Fruit fly (Drosophila melanogaster) whole organism, embryonic: ENCODE results near the gene spd-2.
A peak's percentile ranks its signal among the peaks of the same experiment; 100 is the strongest.

ENCODE experiments used
- Abd-B ChIP-seq: fragments of 200-800 bp; sonication (Bioruptor generic); optimal IDR thresholded peaks from 2 replicates; lab custom pipeline; 2018; ENCODE audit warnings: missing biosample characterization, mild to moderate bottlenecking, missing genetic modification characterization, moderate library complexity
- Adf1 ChIP-seq: fragments of 200-800 bp; sonication (Bioruptor generic); IDR thresholded peaks from 2 replicates; pipeline ENCODE4 v1.3.6; 2022; ENCODE audit warnings: missing biosample characterization, missing genetic modification characterization
- Asciz ChIP-seq: fragments of 200-800 bp; sonication (Bioruptor generic); optimal IDR thresholded peaks from 2 replicates; lab custom pipeline; 2017; ENCODE audit warnings: missing biosample characterization, mild to moderate bottlenecking, missing genetic modification characterization, missing genetic modification reagents
- CG10366 ChIP-seq: fragments of 200-800 bp; sonication (Bioruptor generic); IDR thresholded peaks from 2 replicates; pipeline ENCODE4 v1.3.6; 2022; ENCODE audit warnings: missing biosample characterization, missing genetic modification characterization
- CG10431 ChIP-seq: fragments of 200-800 bp; sonication (Bioruptor generic); optimal IDR thresholded peaks from 3 replicates; lab custom pipeline; 2018; ENCODE audit warnings: missing biosample characterization, mild to moderate bottlenecking, missing genetic modification characterization
- CG10565 ChIP-seq: fragments of 200-800 bp; sonication (Bioruptor generic); optimal IDR thresholded peaks from 3 replicates; lab custom pipeline; 2016; ENCODE audit warnings: missing biosample characterization, mild to moderate bottlenecking, missing genetic modification characterization
- CG10979 ChIP-seq: fragments of 200-800 bp; sonication (Bioruptor generic); optimal IDR thresholded peaks from 2 replicates; lab custom pipeline; 2018; ENCODE audit warnings: missing biosample characterization, mild to moderate bottlenecking, missing genetic modification characterization, moderate library complexity
- CG11398 ChIP-seq: fragments of 200-800 bp; sonication (Bioruptor generic); optimal IDR thresholded peaks from 2 replicates; lab custom pipeline; 2016; ENCODE audit warnings: missing biosample characterization, missing genetic modification characterization
- CG12769 ChIP-seq: fragments of 200-800 bp; sonication (Bioruptor generic); optimal IDR thresholded peaks from 2 replicates; lab custom pipeline; 2019; ENCODE audit warnings: missing biosample characterization, mild to moderate bottlenecking, missing genetic modification characterization, moderate library complexity
- CG12942 ChIP-seq: fragments of 200-800 bp; sonication (Bioruptor generic); optimal IDR thresholded peaks from 3 replicates; lab custom pipeline; 2016; ENCODE audit warnings: missing biosample characterization, missing genetic modification characterization
- CG15696 ChIP-seq: fragments of 200-800 bp; sonication (Bioruptor generic); optimal IDR thresholded peaks from 2 replicates; lab custom pipeline; 2019; ENCODE audit warnings: missing biosample characterization, mild to moderate bottlenecking, missing genetic modification characterization, moderate library complexity
- CG1603 ChIP-seq: fragments of 200-800 bp; sonication (Bioruptor generic); optimal IDR thresholded peaks from 2 replicates; lab custom pipeline; 2019; ENCODE audit warnings: missing biosample characterization, mild to moderate bottlenecking, missing genetic modification characterization, moderate library complexity
- CG16815 ChIP-seq: fragments of 200-800 bp; sonication (Bioruptor generic); optimal IDR thresholded peaks from 3 replicates; lab custom pipeline; 2017; ENCODE audit warnings: missing biosample characterization, mild to moderate bottlenecking, missing genetic modification characterization
- CG17328 ChIP-seq: fragments of 200-800 bp; sonication (Bioruptor generic); IDR thresholded peaks from 2 replicates; pipeline ENCODE4 v1.3.6; 2022; ENCODE audit warnings: missing biosample characterization, missing genetic modification characterization
- CG18476 ChIP-seq: fragments of 200-800 bp; sonication (Bioruptor generic); optimal IDR thresholded peaks from 2 replicates; lab custom pipeline; 2016; ENCODE audit warnings: missing biosample characterization, mild to moderate bottlenecking, missing genetic modification characterization
- CG32767 ChIP-seq: fragments of 200-800 bp; sonication (Bioruptor generic); IDR thresholded peaks from 2 replicates; pipeline ENCODE4 v1.3.6; 2022; ENCODE audit warnings: missing biosample characterization, missing genetic modification characterization
- CG3407 ChIP-seq: fragments of 200-800 bp; sonication (Bioruptor generic); optimal IDR thresholded peaks from 2 replicates; lab custom pipeline; 2018; ENCODE audit warnings: missing biosample characterization, mild to moderate bottlenecking, missing genetic modification characterization
- CG6254 ChIP-seq: fragments of 200-800 bp; sonication (Bioruptor generic); optimal IDR thresholded peaks from 3 replicates; lab custom pipeline; 2017; ENCODE audit warnings: mild to moderate bottlenecking, missing biosample characterization, missing genetic modification reagents, missing genetic modification characterization
- CG6654 ChIP-seq: fragments of 200-800 bp; sonication (Bioruptor generic); optimal IDR thresholded peaks from 2 replicates; lab custom pipeline; 2017; ENCODE audit warnings: missing biosample characterization, mild to moderate bottlenecking, missing genetic modification characterization
- CG6813 ChIP-seq: fragments of 200-800 bp; sonication (Bioruptor generic); optimal IDR thresholded peaks from 2 replicates; lab custom pipeline; 2017; ENCODE audit warnings: missing biosample characterization, missing genetic modification characterization, mild to moderate bottlenecking, moderate library complexity, missing genetic modification reagents
- CG8765 ChIP-seq: fragments of 200-800 bp; sonication (Bioruptor generic); IDR thresholded peaks from 2 replicates; pipeline ENCODE4 v1.3.6; 2022; ENCODE audit warnings: missing biosample characterization, missing genetic modification characterization
- CG9437 ChIP-seq: fragments of 200-800 bp; sonication (Bioruptor generic); optimal IDR thresholded peaks from 2 replicates; lab custom pipeline; 2018; ENCODE audit warnings: missing biosample characterization, mild to moderate bottlenecking, missing genetic modification characterization
- CkIIα-i1 ChIP-seq: fragments of 200-800 bp; sonication (Bioruptor generic); IDR thresholded peaks from 2 replicates; pipeline ENCODE4 v1.3.6; 2022; ENCODE audit warnings: missing biosample characterization, missing genetic modification characterization
- CoRest ChIP-seq: fragments of 200-800 bp; sonication (Bioruptor generic); optimal IDR thresholded peaks from 3 replicates; lab custom pipeline; 2018; ENCODE audit warnings: missing biosample characterization, mild to moderate bottlenecking, missing genetic modification characterization, moderate library complexity
- D19A ChIP-seq: fragments of 200-800 bp; optimal IDR thresholded peaks from 3 replicates; lab custom pipeline; 2019; ENCODE audit warnings: missing biosample characterization, mild to moderate bottlenecking, missing genetic modification characterization, moderate library complexity
- H15 ChIP-seq: fragments of 200-800 bp; sonication (Bioruptor generic); IDR thresholded peaks from 3 replicates; pipeline ENCODE4 v1.3.6; 2022; ENCODE audit warnings: missing biosample characterization, missing genetic modification characterization
- Hr78 ChIP-seq, 2 experiments: fragments of 200-800 bp in 1 of 2; fragments of >200 bp in 1 of 2; sonication (Bioruptor generic) in 1 of 2; optimal IDR thresholded peaks; 2 replicates each; lab custom pipeline; 2017 to 2019; ENCODE audit warnings: missing biosample characterization in 2 of 2, missing genetic modification characterization in 2 of 2, mild to moderate bottlenecking in 1 of 2, moderate library complexity in 1 of 2
- Mrtf ChIP-seq: fragments of 200-800 bp; sonication (Bioruptor generic); IDR thresholded peaks from 3 replicates; pipeline ENCODE4 v1.3.6; 2022; ENCODE audit warnings: missing biosample characterization, missing genetic modification characterization
- PHDP ChIP-seq: fragments of 200-800 bp; sonication (Bioruptor generic); optimal IDR thresholded peaks from 3 replicates; lab custom pipeline; 2018; ENCODE audit warnings: missing biosample characterization, mild to moderate bottlenecking, missing genetic modification characterization, moderate library complexity
- Rfx ChIP-seq: fragments of 200-800 bp; sonication (Bioruptor generic); IDR thresholded peaks from 2 replicates; pipeline ENCODE4 v1.3.6; 2022; ENCODE audit warnings: missing biosample characterization, missing genetic modification characterization
- bcd ChIP-seq: fragments of 200-800 bp; sonication (Bioruptor generic); optimal IDR thresholded peaks from 2 replicates; lab custom pipeline; 2017; ENCODE audit warnings: missing biosample characterization, mild to moderate bottlenecking, missing genetic modification characterization
- caup ChIP-seq: fragments of 200-800 bp; sonication (Bioruptor generic); optimal IDR thresholded peaks from 3 replicates; lab custom pipeline; 2017; ENCODE audit warnings: missing biosample characterization, mild to moderate bottlenecking, missing genetic modification characterization, moderate library complexity; ENCODE audit not compliant: severe bottlenecking
- chinmo ChIP-seq: fragments of 200-800 bp; sonication (Bioruptor generic); IDR thresholded peaks from 4 replicates; pipeline ENCODE4 v1.3.6; 2022; ENCODE audit warnings: missing biosample characterization, missing genetic modification characterization; ENCODE audit not compliant: partially characterized antibody
- ci ChIP-seq: fragments of 200-800 bp; sonication (Bioruptor generic); IDR thresholded peaks from 3 replicates; pipeline ENCODE4 v1.3.6; 2022; ENCODE audit warnings: missing biosample characterization, missing genetic modification characterization
- crc ChIP-seq: fragments of 200-800 bp; sonication (Bioruptor generic); optimal IDR thresholded peaks from 2 replicates; lab custom pipeline; 2016; ENCODE audit warnings: missing biosample characterization, missing genetic modification characterization
- crol ChIP-seq: fragments of 200-800 bp; sonication (Bioruptor generic); IDR thresholded peaks from 2 replicates; pipeline ENCODE4 v1.3.6; 2022; ENCODE audit warnings: missing biosample characterization, missing genetic modification characterization
- ftz-f1 ChIP-seq: fragments of 200-800 bp; sonication (Bioruptor generic); optimal IDR thresholded peaks from 2 replicates; lab custom pipeline; 2016; ENCODE audit warnings: missing biosample characterization, missing genetic modification characterization
- gem ChIP-seq: fragments of 200-800 bp; sonication (Bioruptor generic); optimal IDR thresholded peaks from 2 replicates; lab custom pipeline; 2019; ENCODE audit warnings: missing biosample characterization, mild to moderate bottlenecking, missing genetic modification characterization, moderate library complexity
- grau ChIP-seq: fragments of 200-800 bp; optimal IDR thresholded peaks from 3 replicates; lab custom pipeline; 2019; ENCODE audit warnings: missing biosample characterization, mild to moderate bottlenecking, missing genetic modification characterization, moderate library complexity
- lab ChIP-seq: fragments of 200-800 bp; sonication (Bioruptor generic); optimal IDR thresholded peaks from 3 replicates; lab custom pipeline; 2017; ENCODE audit warnings: missing biosample characterization, missing genetic modification characterization, mild to moderate bottlenecking, moderate library complexity, missing genetic modification reagents
- lov ChIP-seq, 2 experiments: fragments of 200-800 bp in 1 of 2; fragments of >200 bp in 1 of 2; sonication (Bioruptor generic) in 1 of 2; IDR thresholded peaks in 1 of 2; optimal IDR thresholded peaks in 1 of 2; 2 replicates in 1 of 2; 3 replicates in 1 of 2; pipeline versions ENCODE4 v1.3.6 to Lab custom; 2017 to 2022; ENCODE audit warnings: missing biosample characterization in 1 of 2, missing genetic modification characterization in 1 of 2
- otp ChIP-seq: fragments of 200-800 bp; sonication (Bioruptor generic); IDR thresholded peaks from 3 replicates; pipeline ENCODE4, ENCODE4 v1.3.6; 2022; ENCODE audit warnings: missing biosample characterization, missing genetic modification characterization
- phol ChIP-seq: fragments of 200-800 bp; sonication (Bioruptor generic); optimal IDR thresholded peaks from 3 replicates; lab custom pipeline; 2018; ENCODE audit warnings: missing biosample characterization, mild to moderate bottlenecking, missing genetic modification characterization, moderate library complexity
- scrt ChIP-seq: fragments of 200-800 bp; sonication (Bioruptor generic); optimal IDR thresholded peaks from 2 replicates; lab custom pipeline; 2018; ENCODE audit warnings: missing biosample characterization, mild to moderate bottlenecking, missing genetic modification characterization, moderate library complexity
- shn ChIP-seq: fragments of 200-800 bp; sonication (Bioruptor generic); optimal IDR thresholded peaks from 3 replicates; lab custom pipeline; 2016; ENCODE audit warnings: missing biosample characterization, missing genetic modification characterization
- sisA ChIP-seq: fragments of 200-800 bp; sonication (Bioruptor generic); IDR thresholded peaks from 2 replicates; pipeline ENCODE4 v1.3.6; 2022; ENCODE audit warnings: missing biosample characterization, missing genetic modification characterization
- so ChIP-seq: fragments of 200-800 bp; sonication (Bioruptor generic); IDR thresholded peaks from 3 replicates; pipeline ENCODE4 v1.3.6; 2022; ENCODE audit warnings: missing biosample characterization, missing genetic modification characterization
- stc ChIP-seq: fragments of 200-800 bp; sonication (Bioruptor generic); IDR thresholded peaks from 2 replicates; pipeline ENCODE4 v1.3.6; 2022; ENCODE audit warnings: missing biosample characterization, missing genetic modification characterization
- wor ChIP-seq: fragments of 200-800 bp; sonication (Bioruptor generic); IDR thresholded peaks from 2 replicates; pipeline ENCODE4 v1.3.6; 2022; ENCODE audit warnings: missing biosample characterization, missing genetic modification characterization

The spd-2 gene

dm6 chr3L:16567495-16567894, 27.3 kb downstream of the spd-2 start (continued):
- peak; percentile 71 for TF ChIP-seq Asciz (GFP tag; lab: Kevin White, UChicago)
- no peak for TF ChIP-seq caup (GFP tag; lab: Kevin White, UChicago)
- peak; percentile 56 for TF ChIP-seq lab (GFP tag; lab: Kevin White, UChicago)
- TF ChIP-seq wor (GFP tag; lab: Robert Waterston, UW), result peak; percentile 39; the same call in 1 of the 2 replicates
- peak; percentile 65 for TF ChIP-seq CG6254 (GFP tag; lab: Kevin White, UChicago)
- TF ChIP-seq sisA, result peak; percentile 33
- peak; percentile 83 for TF ChIP-seq gem (tag; lab: Kevin White, UChicago)
- no peak for TF ChIP-seq Hr78 (GFP tag; optimal IDR thresholded peaks at IDR 0.05; lab: Kevin White, UChicago)
- no peak for TF ChIP-seq CG10565 (GFP tag; lab: Kevin White, UChicago)
- TF ChIP-seq CG10979 (tag; lab: Kevin White, UChicago), result peak; percentile 82
- TF ChIP-seq H15 (GFP tag; lab: Robert Waterston, UW), result 0 out of 3 replicates have a peak, but pooled peaks have one; percentile 39
- TF ChIP-seq chinmo (GFP tag; lab: Robert Waterston, UW), result no peak
- peak; percentile 53 for TF ChIP-seq CG9437 (GFP tag; lab: Kevin White, UChicago)
- TF ChIP-seq so (GFP tag; lab: Robert Waterston, UW), result no peak
- TF ChIP-seq Adf1, result no peak
- TF ChIP-seq CG10431 (GFP tag; lab: Kevin White, UChicago), result peak; percentile 37
- TF ChIP-seq CG16815 (GFP tag; lab: Kevin White, UChicago), result peak; percentile 10
- no peak for TF ChIP-seq shn
- no peak for TF ChIP-seq ftz-f1
- TF ChIP-seq CG32767, result 0 out of 2 replicates have a peak, but pooled peaks have one; percentile 8
- no peak for TF ChIP-seq lov (optimal IDR thresholded peaks at IDR 0.05; lab: Kevin White, UChicago)
- no peak for TF ChIP-seq lov (GFP tag; IDR thresholded peaks at IDR 0.05; lab: Robert Waterston, UW)
- TF ChIP-seq stc, result peak; percentile 56
- TF ChIP-seq otp (GFP tag; lab: Robert Waterston, UW), result peak; percentile 55; the same call in 2 of the 3 replicates
- TF ChIP-seq bcd (GFP tag; lab: Kevin White, UChicago), result peak; percentile 46
- TF ChIP-seq D19A (tag; lab: Kevin White, UChicago), result peak; percentile 68
- TF ChIP-seq ci (GFP tag; lab: Robert Waterston, UW), result peak; percentile 85
- TF ChIP-seq CG15696 (tag; lab: Kevin White, UChicago), result peak; percentile 61
- TF ChIP-seq CG12942 (GFP tag; lab: Kevin White, UChicago), result peak; percentile 39
- peak; percentile 33; the same call in 1 of the 2 replicates for TF ChIP-seq CG10366
- TF ChIP-seq CG3407, result peak; percentile 51
- TF ChIP-seq CG12769 (tag; lab: Kevin White, UChicago), result peak; percentile 14
- no peak for TF ChIP-seq CG8765 (GFP tag; lab: Robert Waterston, UW)
- TF ChIP-seq CG1603, result peak; percentile 62
- peak; percentile 30; the same call in 1 of the 3 replicates for TF ChIP-seq Mrtf
- peak; percentile 19 for TF ChIP-seq CG6654 (GFP tag; lab: Kevin White, UChicago)
- TF ChIP-seq PHDP (tag; lab: Kevin White, UChicago), result peak; percentile 76
- peak; percentile 73 for TF ChIP-seq CoRest (tag; lab: Kevin White, UChicago)
- TF ChIP-seq CG6813 (GFP tag; lab: Kevin White, UChicago), result peak; percentile 2
- no peak for TF ChIP-seq CG18476
- peak; percentile 79 for TF ChIP-seq phol (tag; lab: Kevin White, UChicago)
- TF ChIP-seq crc, result no peak
- peak; percentile 53 for TF ChIP-seq CG17328 (GFP tag; lab: Robert Waterston, UW)
- no peak for TF ChIP-seq CG11398 (GFP tag; lab: Kevin White, UChicago)
- TF ChIP-seq crol (GFP tag; lab: Robert Waterston, UW), result no peak
- no peak for TF ChIP-seq CkIIα-i1 (GFP tag; lab: Robert Waterston, UW)
- TF ChIP-seq scrt, result peak; percentile 49
- peak; percentile 57 for TF ChIP-seq Abd-B (GFP tag; lab: Kevin White, UChicago)
- TF ChIP-seq Rfx (GFP tag; lab: Robert Waterston, UW), result peak; percentile 19; the same call in 1 of the 2 replicates
- TF ChIP-seq grau (tag; lab: Kevin White, UChicago), result peak; percentile 68
